Worm (Caenorhabditis elegans) whole organism, L1 larva: Measurements from ENCODE around the gene dnc-4.
A peak's percentile ranks its signal among the peaks of the same experiment; 100 is the strongest.

ENCODE experiments used
- C04F5.9 ChIP-seq: sonication (generic microtip); optimal IDR thresholded peaks from 2 replicates; lab custom pipeline; 2016; ENCODE audit warnings: missing genetic modification characterization, missing compliant biosample characterization
- C34B4.2 ChIP-seq: sonication (generic microtip); optimal IDR thresholded peaks from 2 replicates; lab custom pipeline; 2017; ENCODE audit warnings: mild to moderate bottlenecking, missing genetic modification characterization, missing compliant biosample characterization
- alr-1 ChIP-seq: fragments of 200-800 bp; sonication (Bioruptor generic); optimal IDR thresholded peaks from 2 replicates; lab custom pipeline; 2018; ENCODE audit warnings: borderline replicate concordance, mild to moderate bottlenecking, missing genetic modification characterization, missing compliant biosample characterization
- blmp-1 ChIP-seq: fragments of 150-350 bp; optimal IDR thresholded peaks from 2 replicates; lab custom pipeline; 2014; ENCODE audit warnings: missing biosample characterization, missing genetic modification characterization
- ceh-82 ChIP-seq, 3 experiments: fragments of 150-350 bp in 1 of 3; sonication (generic microtip) in 2 of 3; optimal IDR thresholded peaks; 2 replicates each; lab custom pipeline; 2014 to 2017; ENCODE audit warnings: missing biosample characterization in 3 of 3, missing genetic modification characterization in 3 of 3
- ceh-88 ChIP-seq: fragments of 200-800 bp; sonication (Bioruptor generic); IDR thresholded peaks from 2 replicates; pipeline ENCODE4 v1.3.6; 2022; ENCODE audit warnings: missing genetic modification characterization, missing compliant biosample characterization
- ceh-90 ChIP-seq: sonication (generic microtip); optimal IDR thresholded peaks from 2 replicates; lab custom pipeline; 2016; ENCODE audit warnings: missing genetic modification characterization, missing compliant biosample characterization
- dpl-1 ChIP-seq, 3 experiments: fragments of 150-350 bp in 2 of 3; sonication (generic microtip) in 1 of 3; optimal IDR thresholded peaks; 2 replicates each; lab custom pipeline; 2014 to 2017; ENCODE audit warnings: missing biosample characterization in 3 of 3, missing genetic modification characterization in 3 of 3, missing genetic modification reagents in 3 of 3
- dsc-1 ChIP-seq: sonication (generic microtip); optimal IDR thresholded peaks from 2 replicates; lab custom pipeline; 2016; ENCODE audit warnings: mild to moderate bottlenecking, missing genetic modification characterization, missing compliant biosample characterization
- efl-1 ChIP-seq, 4 experiments: fragments of 150-350 bp; optimal IDR thresholded peaks in 3 of 4; peaks in 1 of 4; 1 replicate in 1 of 4; 2 replicates in 3 of 4; lab custom pipeline; 2014; ENCODE audit warnings: missing biosample characterization in 2 of 4, missing genetic modification characterization in 2 of 4, missing genetic modification reagents in 2 of 4
- efl-3 ChIP-seq: fragments of 200-800 bp; sonication (Bioruptor generic); optimal IDR thresholded peaks from 2 replicates; lab custom pipeline; 2018; ENCODE audit warnings: mild to moderate bottlenecking, missing genetic modification characterization, missing compliant biosample characterization
- egl-13 ChIP-seq: sonication (generic microtip); optimal IDR thresholded peaks from 2 replicates; lab custom pipeline; 2016; ENCODE audit warnings: missing genotype, missing genetic modification reagents, missing genetic modification characterization, missing compliant biosample characterization
- elt-2 ChIP-seq: sonication (generic microtip); optimal IDR thresholded peaks from 2 replicates; lab custom pipeline; 2016; ENCODE audit warnings: missing genetic modification characterization, mild to moderate bottlenecking, inconsistent platforms, missing compliant biosample characterization, missing genetic modification reagents
- fkh-4 ChIP-seq: sonication (generic microtip); optimal IDR thresholded peaks from 2 replicates; lab custom pipeline; 2016; ENCODE audit warnings: missing compliant biosample characterization, missing genetic modification characterization, borderline replicate concordance
- fos-1 ChIP-seq: fragments of 150-350 bp; optimal IDR thresholded peaks from 2 replicates; lab custom pipeline; 2014; ENCODE audit warnings: missing biosample characterization, missing genetic modification characterization
- hpl-2 ChIP-seq: fragments of 150-350 bp; optimal IDR thresholded peaks from 2 replicates; lab custom pipeline; 2014; ENCODE audit warnings: missing biosample characterization, missing genetic modification reagents, missing genetic modification characterization
- irx-1 ChIP-seq: sonication (generic microtip); optimal IDR thresholded peaks from 2 replicates; lab custom pipeline; 2016; ENCODE audit warnings: missing genetic modification characterization, missing compliant biosample characterization
- lin-14 ChIP-seq: fragments of 200-800 bp; sonication (Bioruptor generic); optimal IDR thresholded peaks from 2 replicates; lab custom pipeline; 2018; ENCODE audit warnings: mild to moderate bottlenecking, missing genetic modification characterization, moderate library complexity, missing compliant biosample characterization
- lin-35 ChIP-seq, 2 experiments: fragments of 150-350 bp; optimal IDR thresholded peaks; 2 replicates each; lab custom pipeline; 2014; ENCODE audit warnings: missing biosample characterization in 2 of 2, missing genetic modification characterization in 2 of 2, missing genetic modification reagents in 2 of 2
- lir-3 ChIP-seq: sonication (generic microtip); optimal IDR thresholded peaks from 2 replicates; lab custom pipeline; 2016; ENCODE audit warnings: mild to moderate bottlenecking, missing genetic modification characterization, moderate library complexity, missing compliant biosample characterization; ENCODE audit not compliant: poor library complexity
- lsy-2 ChIP-seq, 2 experiments: fragments of 150-350 bp; optimal IDR thresholded peaks; 2 replicates each; lab custom pipeline; 2014; ENCODE audit warnings: missing biosample characterization in 2 of 2, missing genetic modification characterization in 2 of 2
- mdl-1 ChIP-seq, 2 experiments: fragments of 150-350 bp; optimal IDR thresholded peaks; 2 replicates each; lab custom pipeline; 2014 to 2017; ENCODE audit warnings: missing biosample characterization in 2 of 2, missing genetic modification characterization in 2 of 2, inconsistent platforms in 1 of 2
- mef-2 ChIP-seq: fragments of 150-350 bp; optimal IDR thresholded peaks from 2 replicates; lab custom pipeline; 2014; ENCODE audit warnings: missing biosample characterization, missing genetic modification characterization
- mep-1 ChIP-seq: fragments of 150-350 bp; optimal IDR thresholded peaks from 2 replicates; lab custom pipeline; 2014; ENCODE audit warnings: missing biosample characterization, missing genetic modification characterization
- nhr-11 ChIP-seq: fragments of 150-350 bp; optimal IDR thresholded peaks from 2 replicates; lab custom pipeline; 2014; ENCODE audit warnings: missing biosample characterization, missing genetic modification characterization
- nhr-20 ChIP-seq: sonication (generic microtip); optimal IDR thresholded peaks from 2 replicates; lab custom pipeline; 2016; ENCODE audit warnings: mild to moderate bottlenecking, missing genetic modification characterization, missing compliant biosample characterization
- nhr-47 ChIP-seq: sonication (generic microtip); optimal IDR thresholded peaks from 2 replicates; lab custom pipeline; 2016; ENCODE audit warnings: mild to moderate bottlenecking, missing genetic modification characterization, moderate library complexity, missing compliant biosample characterization
- nhr-71 ChIP-seq: sonication (generic microtip); optimal IDR thresholded peaks from 2 replicates; lab custom pipeline; 2016; ENCODE audit warnings: mild to moderate bottlenecking, missing genetic modification characterization, moderate library complexity, missing compliant biosample characterization
- nhr-84 ChIP-seq: sonication (generic microtip); optimal IDR thresholded peaks from 2 replicates; lab custom pipeline; 2017; ENCODE audit warnings: missing biosample characterization, missing genetic modification characterization
- nhr-90 ChIP-seq: sonication (generic microtip); optimal IDR thresholded peaks from 2 replicates; lab custom pipeline; 2016; ENCODE audit warnings: mild to moderate bottlenecking, missing genetic modification characterization, missing compliant biosample characterization; ENCODE audit not compliant: poor library complexity
- pag-3 ChIP-seq: sonication (generic microtip); optimal IDR thresholded peaks from 2 replicates; lab custom pipeline; 2017; ENCODE audit warnings: missing genetic modification characterization, mild to moderate bottlenecking, missing compliant biosample characterization, antibody characterized with exemption, borderline replicate concordance; ENCODE audit not compliant: insufficient read depth
- rnt-1 ChIP-seq: sonication (generic microtip); optimal IDR thresholded peaks from 2 replicates; lab custom pipeline; 2016; ENCODE audit warnings: mild to moderate bottlenecking, missing genetic modification characterization, moderate library complexity, missing compliant biosample characterization
- skn-1 ChIP-seq: fragments of 150-350 bp; optimal IDR thresholded peaks from 2 replicates; lab custom pipeline; 2014; ENCODE audit warnings: missing biosample characterization, missing genetic modification characterization
- snpc-4 ChIP-seq: fragments of 150-350 bp; optimal IDR thresholded peaks from 2 replicates; lab custom pipeline; 2014; ENCODE audit warnings: missing biosample characterization, missing genetic modification characterization
- snu-23 ChIP-seq: sonication (generic microtip); optimal IDR thresholded peaks from 2 replicates; lab custom pipeline; 2016; ENCODE audit warnings: missing genetic modification characterization, missing compliant biosample characterization
- swsn-7 ChIP-seq: sonication (generic microtip); optimal IDR thresholded peaks from 2 replicates; lab custom pipeline; 2016; ENCODE audit warnings: missing genetic modification characterization, missing compliant biosample characterization
- tbx-2 ChIP-seq: sonication (generic microtip); optimal IDR thresholded peaks from 2 replicates; lab custom pipeline; 2016; ENCODE audit warnings: missing genetic modification characterization, missing compliant biosample characterization
- unc-130 ChIP-seq: fragments of 150-350 bp; optimal IDR thresholded peaks from 2 replicates; lab custom pipeline; 2017; ENCODE audit warnings: missing biosample characterization, missing genetic modification characterization, inconsistent platforms
- unc-30 ChIP-seq: sonication (generic microtip); optimal IDR thresholded peaks from 2 replicates; lab custom pipeline; 2017; ENCODE audit warnings: missing biosample characterization, missing genetic modification characterization
- unc-98 ChIP-seq: fragments of 200-800 bp; sonication (Bioruptor generic); IDR thresholded peaks from 2 replicates; pipeline ENCODE4 v1.3.6; 2022; ENCODE audit warnings: missing genetic modification characterization, missing compliant biosample characterization

dnc-4 gene

ce11 chrIV:8019772-8020496 lies at the start of gene dnc-4:
dnc-4 (minus strand) TSS chrIV:8019808.
- TF ChIP-seq lin-14 (peak; percentile 52), efl-3 (GFP tag; lab: Kevin White, UChicago) (no peak), nhr-84 (no peak), ceh-82 (tag; optimal IDR thresholded peaks at IDR 0.05; lab: Kevin White, UChicago) (peak in 1 of 3 experiments; percentile 39), alr-1 (tag; lab: Kevin White, UChicago) (no peak), C34B4.2 (no peak), nhr-47 (peak; percentile 24), nhr-20 (tag; lab: Kevin White, UChicago) (peak; percentile 7), skn-1 (tag; lab: Kevin White, UChicago) (peak; percentile 29), ceh-90 (peak; percentile 69), nhr-11 (no peak), elt-2 (tag; lab: Kevin White, UChicago) (no peak), dpl-1 (GFP tag; optimal IDR thresholded peaks at IDR 0.05; lab: Kevin White, UChicago) (peak in 1 of 3 experiments; percentile 39), lsy-2 (tag; optimal IDR thresholded peaks at IDR 0.05; lab: Kevin White, UChicago) (peak in 1 of 2 experiments; percentile 55), lir-3 (tag; lab: Kevin White, UChicago) (peak; percentile 71), blmp-1 (tag; lab: Kevin White, UChicago) (peak; percentile 3), irx-1 (tag; lab: Kevin White, UChicago) (peak; percentile 24), fkh-4 (tag; lab: Kevin White, UChicago) (no peak), swsn-7 (tag; lab: Kevin White, UChicago) (peak; percentile 14), nhr-71 (tag; lab: Kevin White, UChicago) (peak; percentile 33), rnt-1 (tag; lab: Kevin White, UChicago) (peak; percentile 73), tbx-2 (peak; percentile 0), nhr-90 (tag; lab: Kevin White, UChicago) (peak; percentile 21), snu-23 (GFP tag; lab: Kevin White, UChicago) (peak; percentile 20), mep-1 (tag; lab: Kevin White, UChicago) (peak; percentile 71), lin-35 (GFP tag; optimal IDR thresholded peaks at IDR 0.05; lab: Kevin White, UChicago) (peak in 1 of 2 experiments; percentile 27), snpc-4 (tag; lab: Kevin White, UChicago) (no peak), efl-1 (optimal IDR thresholded peaks at IDR 0.05; lab: Kevin White, UChicago) (peak; percentile 8 to 36), efl-1 (GFP tag; optimal IDR thresholded peaks at IDR 0.05 in 1 of 2; lab: Kevin White, UChicago) (peak in 1 of 2 experiments; percentile 36), egl-13 (peak; percentile 3), pag-3 (tag; lab: Kevin White, UChicago) (no peak)

- TF ChIP-seq lin-14, result peak; percentile 23
- TF ChIP-seq ceh-88 (GFP tag; lab: Robert Waterston, UW), result no peak
- no peak for TF ChIP-seq unc-98 (GFP tag; lab: Robert Waterston, UW)
- TF ChIP-seq unc-30, result no peak
- TF ChIP-seq skn-1 (tag; lab: Kevin White, UChicago), result no peak
- TF ChIP-seq dsc-1, result peak; percentile 19
- no peak for TF ChIP-seq fos-1 (tag; lab: Kevin White, UChicago)
- no peak for TF ChIP-seq mef-2 (tag; lab: Kevin White, UChicago)
These were observed 49.5 kb upstream of the dnc-4 start for ce11 chrIV:8069104-8069503.

ce11 chrIV:8068280-8068679 lies 48.7 kb upstream of the dnc-4 start:
- TF ChIP-seq dsc-1 (peak; percentile 9), rnt-1 (tag; lab: Kevin White, UChicago) (peak; percentile 63), skn-1 (tag; lab: Kevin White, UChicago) (peak; percentile 36), C04F5.9 (tag; lab: Kevin White, UChicago) (no peak), mdl-1 (tag; optimal IDR thresholded peaks at IDR 0.05; lab: Kevin White, UChicago) (peak in 1 of 2 experiments; percentile 24), unc-130 (tag; lab: Kevin White, UChicago) (peak; percentile 9), hpl-2 (GFP tag; lab: Kevin White, UChicago) (no peak)
